Fruit fly (Drosophila melanogaster) whole organism, prepupa: ENCODE measurements around the gene CG15369.

Experiments used
- Blimp-1 ChIP-seq: fragments of 200-800 bp; sonication (Bioruptor generic); optimal IDR thresholded peaks from 3 replicates; lab custom pipeline; 2017; ENCODE audit warnings: missing biosample characterization, missing genetic modification characterization, mild to moderate bottlenecking, moderate library complexity, missing genetic modification reagents
- CG10631 ChIP-seq: fragments of 200-800 bp; sonication (Bioruptor generic); optimal IDR thresholded peaks from 2 replicates; lab custom pipeline; 2016; ENCODE audit warnings: missing biosample characterization, missing genetic modification characterization
- CG10669 ChIP-seq: fragments of 200-800 bp; sonication (Bioruptor generic); optimal IDR thresholded peaks from 3 replicates; lab custom pipeline; 2018; ENCODE audit warnings: missing biosample characterization, mild to moderate bottlenecking, missing genetic modification characterization, moderate library complexity
- CG11294 ChIP-seq: fragments of 200-800 bp; sonication (Bioruptor generic); IDR thresholded peaks from 2 replicates; pipeline ENCODE4 v1.3.6; 2022; ENCODE audit warnings: missing biosample characterization, missing genetic modification characterization
- CG11762 ChIP-seq: fragments of 200-800 bp; sonication (Bioruptor generic); optimal IDR thresholded peaks from 3 replicates; lab custom pipeline; 2016; ENCODE audit warnings: missing biosample characterization, missing genetic modification characterization; ENCODE audit not compliant: insufficient read depth
- CG15336 ChIP-seq: fragments of 200-800 bp; sonication (Bioruptor generic); IDR thresholded peaks from 2 replicates; pipeline ENCODE4 v1.3.6; 2022; ENCODE audit warnings: missing biosample characterization, missing genetic modification characterization
- CG1621 ChIP-seq: fragments of 200-800 bp; sonication (Bioruptor generic); optimal IDR thresholded peaks from 3 replicates; lab custom pipeline; 2018; ENCODE audit warnings: missing biosample characterization, mild to moderate bottlenecking, missing genetic modification characterization
- CG16779 ChIP-seq: fragments of 200-800 bp; sonication (Bioruptor generic); optimal IDR thresholded peaks from 3 replicates; lab custom pipeline; 2017; ENCODE audit warnings: missing biosample characterization, mild to moderate bottlenecking, missing genetic modification characterization
- CG3032 ChIP-seq: fragments of 200-800 bp; optimal IDR thresholded peaks from 2 replicates; lab custom pipeline; 2019; ENCODE audit warnings: missing biosample characterization, mild to moderate bottlenecking, missing genetic modification characterization, moderate library complexity
- CG31627 ChIP-seq: fragments of 200-800 bp; sonication (Bioruptor generic); optimal IDR thresholded peaks from 3 replicates; lab custom pipeline; 2016; ENCODE audit warnings: missing biosample characterization, missing genetic modification characterization
- CG32006 ChIP-seq: fragments of 200-800 bp; sonication (Bioruptor generic); optimal IDR thresholded peaks from 3 replicates; lab custom pipeline; 2017; ENCODE audit warnings: missing biosample characterization, mild to moderate bottlenecking, missing genetic modification characterization
- CG4318 ChIP-seq: fragments of 200-800 bp; sonication (Bioruptor generic); optimal IDR thresholded peaks from 3 replicates; lab custom pipeline; 2017; ENCODE audit warnings: missing biosample characterization, mild to moderate bottlenecking, missing genetic modification characterization
- CG6163 ChIP-seq: fragments of 200-800 bp; sonication (Bioruptor generic); IDR thresholded peaks from 3 replicates; pipeline ENCODE4 v1.3.6; 2022; ENCODE audit warnings: missing biosample characterization, missing genetic modification characterization
- CG6808 ChIP-seq: fragments of 200-800 bp; sonication (Bioruptor generic); optimal IDR thresholded peaks from 3 replicates; lab custom pipeline; 2017; ENCODE audit warnings: missing biosample characterization, missing genetic modification characterization, mild to moderate bottlenecking, moderate library complexity, missing genetic modification reagents
- CG6854 ChIP-seq: fragments of 200-800 bp; sonication (Bioruptor generic); optimal IDR thresholded peaks from 2 replicates; lab custom pipeline; 2017; ENCODE audit warnings: missing biosample characterization, mild to moderate bottlenecking, missing genetic modification characterization
- CG8319 ChIP-seq: fragments of 200-800 bp; sonication (Bioruptor generic); optimal IDR thresholded peaks from 3 replicates; lab custom pipeline; 2016; ENCODE audit warnings: missing biosample characterization, missing genetic modification characterization
- CG8632 ChIP-seq: fragments of 200-800 bp; sonication (Bioruptor generic); optimal IDR thresholded peaks from 3 replicates; lab custom pipeline; 2016; ENCODE audit warnings: missing biosample characterization, missing genetic modification characterization
- CG9139 ChIP-seq: fragments of 200-800 bp; sonication (Bioruptor generic); optimal IDR thresholded peaks from 3 replicates; lab custom pipeline; 2017; ENCODE audit warnings: missing biosample characterization, mild to moderate bottlenecking, missing genetic modification characterization
- Eip75B ChIP-seq: fragments of 200-800 bp; sonication (Bioruptor generic); optimal IDR thresholded peaks from 3 replicates; lab custom pipeline; 2016; ENCODE audit warnings: missing biosample characterization, missing genetic modification characterization
- Eip78C ChIP-seq: fragments of 200-800 bp; sonication (Bioruptor generic); peaks from one replicate; lab custom pipeline; 2016; ENCODE audit warnings: missing biosample characterization, missing genetic modification characterization
- Eip93F ChIP-seq: fragments of 200-800 bp; sonication (Bioruptor generic); optimal IDR thresholded peaks from 2 replicates; lab custom pipeline; 2016; ENCODE audit warnings: missing biosample characterization, mild to moderate bottlenecking, missing genetic modification characterization
- Ets21C ChIP-seq: fragments of 200-800 bp; sonication (Bioruptor generic); optimal IDR thresholded peaks from 3 replicates; lab custom pipeline; 2016; ENCODE audit warnings: missing biosample characterization, missing genetic modification characterization
- Gug ChIP-seq: fragments of 200-800 bp; sonication (Bioruptor generic); IDR thresholded peaks from 2 replicates; pipeline ENCODE4 v1.3.6; 2022; ENCODE audit warnings: missing biosample characterization, missing genetic modification characterization
- Hr38 ChIP-seq: sonication (Bioruptor generic); optimal IDR thresholded peaks from 2 replicates; lab custom pipeline; 2016; ENCODE audit warnings: missing biosample characterization, missing genetic modification characterization
- Hr39 ChIP-seq: fragments of 200-800 bp; sonication (Bioruptor generic); optimal IDR thresholded peaks from 2 replicates; lab custom pipeline; 2016; ENCODE audit warnings: missing biosample characterization, missing genetic modification characterization
- Hr4 ChIP-seq: fragments of 200-800 bp; sonication (Bioruptor generic); optimal IDR thresholded peaks from 3 replicates; lab custom pipeline; 2016; ENCODE audit warnings: missing biosample characterization, missing genetic modification characterization
- Met ChIP-seq: fragments of 200-800 bp; sonication (Bioruptor generic); optimal IDR thresholded peaks from 3 replicates; lab custom pipeline; 2016; ENCODE audit warnings: missing biosample characterization, missing genetic modification characterization
- OdsH ChIP-seq: fragments of 200-800 bp; sonication (Bioruptor generic); optimal IDR thresholded peaks from 3 replicates; lab custom pipeline; 2016; ENCODE audit warnings: missing biosample characterization, missing genetic modification characterization
- Smox ChIP-seq: fragments of 200-800 bp; sonication (Bioruptor generic); optimal IDR thresholded peaks from 3 replicates; lab custom pipeline; 2016; ENCODE audit warnings: missing biosample characterization, missing genetic modification characterization
- Sox102F ChIP-seq: fragments of 200-800 bp; sonication (Bioruptor generic); optimal IDR thresholded peaks from 2 replicates; lab custom pipeline; 2016; ENCODE audit warnings: missing biosample characterization, mild to moderate bottlenecking, missing genetic modification characterization
- Sox15 ChIP-seq: fragments of 200-800 bp; sonication (Bioruptor generic); optimal IDR thresholded peaks from 3 replicates; lab custom pipeline; 2016; ENCODE audit warnings: missing biosample characterization, missing genetic modification characterization
- achi ChIP-seq: fragments of 200-800 bp; sonication (Bioruptor generic); optimal IDR thresholded peaks from 3 replicates; lab custom pipeline; 2016; ENCODE audit warnings: missing biosample characterization, missing genetic modification characterization
- acj6 ChIP-seq: fragments of 200-800 bp; sonication (Bioruptor generic); optimal IDR thresholded peaks from 3 replicates; lab custom pipeline; 2016; ENCODE audit warnings: missing biosample characterization, missing genetic modification characterization
- cyc ChIP-seq: fragments of 200-800 bp; sonication (Bioruptor generic); optimal IDR thresholded peaks from 3 replicates; lab custom pipeline; 2016; ENCODE audit warnings: missing biosample characterization, missing genetic modification characterization
- dac ChIP-seq: fragments of 200-800 bp; sonication (Bioruptor generic); optimal IDR thresholded peaks from 2 replicates; lab custom pipeline; 2017; ENCODE audit warnings: missing biosample characterization, mild to moderate bottlenecking, missing genetic modification characterization
- dsx ChIP-seq: fragments of 200-800 bp; optimal IDR thresholded peaks from 3 replicates; lab custom pipeline; 2019; ENCODE audit warnings: missing biosample characterization, mild to moderate bottlenecking, missing genetic modification characterization, moderate library complexity; ENCODE audit not compliant: poor library complexity, severe bottlenecking
- eg ChIP-seq: fragments of 200-800 bp; sonication (Bioruptor generic); IDR thresholded peaks from 3 replicates; pipeline ENCODE4 v1.3.6; 2022; ENCODE audit warnings: missing biosample characterization, missing genetic modification characterization
- fd85E ChIP-seq: fragments of 200-800 bp; sonication (Bioruptor generic); optimal IDR thresholded peaks from 3 replicates; lab custom pipeline; 2016; ENCODE audit warnings: missing biosample characterization, missing genetic modification characterization
- lz ChIP-seq: fragments of 200-800 bp; sonication (Bioruptor generic); optimal IDR thresholded peaks from 3 replicates; lab custom pipeline; 2016; ENCODE audit warnings: missing biosample characterization, missing genetic modification characterization
- pdm3 ChIP-seq: fragments of 200-800 bp; sonication (Bioruptor generic); optimal IDR thresholded peaks from 3 replicates; lab custom pipeline; 2016; ENCODE audit warnings: missing biosample characterization, missing genetic modification characterization
- salr ChIP-seq, 2 experiments: fragments of 200-800 bp; sonication (Bioruptor generic); optimal IDR thresholded peaks; 3 replicates each; lab custom pipeline; 2016 to 2018; ENCODE audit warnings: missing biosample characterization in 2 of 2, missing genetic modification characterization in 2 of 2, mild to moderate bottlenecking in 1 of 2
- spab ChIP-seq: fragments of 200-800 bp; sonication (Bioruptor generic); optimal IDR thresholded peaks from 2 replicates; lab custom pipeline; 2017; ENCODE audit warnings: missing biosample characterization, mild to moderate bottlenecking, missing genetic modification characterization, missing genetic modification reagents
- ss ChIP-seq, 2 experiments: fragments of 200-800 bp; sonication (Bioruptor generic); optimal IDR thresholded peaks; 2 replicates in 1 of 2; 3 replicates in 1 of 2; lab custom pipeline; 2017 to 2018; ENCODE audit warnings: mild to moderate bottlenecking in 2 of 2, missing biosample characterization in 2 of 2, missing genetic modification characterization in 2 of 2, moderate library complexity in 1 of 2
- svp ChIP-seq: fragments of 200-800 bp; sonication (Bioruptor generic); peaks from one replicate; lab custom pipeline; 2016; ENCODE audit warnings: missing biosample characterization, missing genetic modification characterization
- topi ChIP-seq: fragments of 200-800 bp; sonication (Bioruptor generic); optimal IDR thresholded peaks from 3 replicates; lab custom pipeline; 2016; ENCODE audit warnings: missing biosample characterization, missing genetic modification characterization

CG15369 gene

dm6 chrX:9193604-9194003, 23.1 kb upstream of the CG15369 start, which contains the start of gene CG12106 (continued):
- TF ChIP-seq CG6808 (GFP tag; lab: Kevin White, UChicago), result no peak
- no peak for TF ChIP-seq Eip93F (GFP tag; lab: Kevin White, UChicago)
- TF ChIP-seq Ets21C (GFP tag; lab: Kevin White, UChicago), result peak; percentile 47
- TF ChIP-seq Hr39 (GFP tag; lab: Kevin White, UChicago), result peak; percentile 64
- TF ChIP-seq CG9139 (GFP tag; lab: Kevin White, UChicago), result no peak
- TF ChIP-seq acj6, result peak; percentile 47
- 0 out of 2 replicates have a peak, but pooled peaks have one; percentile 40 for TF ChIP-seq CG11294
- TF ChIP-seq CG3032 (tag; lab: Kevin White, UChicago), result peak; percentile 56
- peak; percentile 5 for TF ChIP-seq CG8319
- no peak for TF ChIP-seq ss (GFP tag; optimal IDR thresholded peaks at IDR 0.05; lab: Kevin White, UChicago)
- peak; percentile 53 for TF ChIP-seq CG10669 (GFP tag; lab: Kevin White, UChicago)
- TF ChIP-seq CG10631 (GFP tag; lab: Kevin White, UChicago), result peak; percentile 17
- TF ChIP-seq CG1621 (tag; lab: Kevin White, UChicago), result peak; percentile 31
- TF ChIP-seq CG31627 (GFP tag; lab: Kevin White, UChicago), result peak; percentile 65
- TF ChIP-seq OdsH, result peak; percentile 60
- peak; percentile 65 for TF ChIP-seq cyc
- peak; percentile 56 for TF ChIP-seq Gug (GFP tag; lab: Robert Waterston, UW)

- no peak for TF ChIP-seq CG16779 (tag; lab: Kevin White, UChicago)
- TF ChIP-seq fd85E (GFP tag; lab: Kevin White, UChicago), result no peak
- no peak for TF ChIP-seq CG6854 (GFP tag; lab: Kevin White, UChicago)
Observed at dm6 chrX:9195311-9195710, 21.4 kb upstream of the CG15369 start.

dm6 chrX:9196362-9196761, 20.3 kb upstream of the CG15369 start, which contains the start of gene CG12118:
CG12118 (minus strand) TSS chrX:9196414.
- TF ChIP-seq salr (GFP tag; optimal IDR thresholded peaks at IDR 0.05; lab: Kevin White, UChicago), result peak in 1 of 2 experiments; percentile 31
- peak; percentile 69 for TF ChIP-seq topi (GFP tag; lab: Kevin White, UChicago)
- TF ChIP-seq Hr38 (GFP tag; lab: Kevin White, UChicago), result no peak
- peak; percentile 69 for TF ChIP-seq CG8632
- no peak for TF ChIP-seq dsx (GFP tag; lab: Kevin White, UChicago)
- TF ChIP-seq CG11762 (GFP tag; lab: Kevin White, UChicago), result peak; percentile 5
- peak; percentile 65 for TF ChIP-seq Hr4 (GFP tag; lab: Kevin White, UChicago)
- TF ChIP-seq Eip93F (GFP tag; lab: Kevin White, UChicago), result peak; percentile 45
- no peak for TF ChIP-seq ss (GFP tag; optimal IDR thresholded peaks at IDR 0.05; lab: Kevin White, UChicago)
- TF ChIP-seq CG4318 (GFP tag; lab: Kevin White, UChicago), result no peak
- no peak for TF ChIP-seq Blimp-1
- TF ChIP-seq CG1621 (tag; lab: Kevin White, UChicago), result peak; percentile 18
- no peak; the same call in 1 of the 3 replicates for TF ChIP-seq eg (GFP tag; lab: Robert Waterston, UW)
- TF ChIP-seq CG8319, result peak; percentile 45
- peak; percentile 19 for TF ChIP-seq Sox15
- no peak for TF ChIP-seq CG6854 (GFP tag; lab: Kevin White, UChicago)
- TF ChIP-seq spab, result no peak
- no peak for TF ChIP-seq dac (GFP tag; lab: Kevin White, UChicago)
- peak; percentile 62 for TF ChIP-seq cyc
- peak; percentile 44 for TF ChIP-seq Hr39 (GFP tag; lab: Kevin White, UChicago)
- TF ChIP-seq CG11294, result peak; percentile 58; the same call in 1 of the 2 replicates
- TF ChIP-seq Met (GFP tag; lab: Kevin White, UChicago), result peak; percentile 74
- TF ChIP-seq lz, result peak; percentile 71
- peak; percentile 74 for TF ChIP-seq Sox102F (GFP tag; lab: Kevin White, UChicago)
- peak; percentile 75 for TF ChIP-seq Gug (GFP tag; lab: Robert Waterston, UW)
- TF ChIP-seq CG3032 (tag; lab: Kevin White, UChicago), result peak; percentile 61
- TF ChIP-seq CG10631 (GFP tag; lab: Kevin White, UChicago), result peak; percentile 83
- TF ChIP-seq acj6, result peak; percentile 77
- no peak for TF ChIP-seq CG9139 (GFP tag; lab: Kevin White, UChicago)
- TF ChIP-seq CG32006, result peak; percentile 62
- peak; percentile 75 for TF ChIP-seq achi (GFP tag; lab: Kevin White, UChicago)
- peak; percentile 53 for TF ChIP-seq Ets21C (GFP tag; lab: Kevin White, UChicago)
- TF ChIP-seq CG10669 (GFP tag; lab: Kevin White, UChicago), result peak; percentile 47
- peak; percentile 79 for TF ChIP-seq pdm3 (GFP tag; lab: Kevin White, UChicago)
- peak; percentile 74 for TF ChIP-seq OdsH
- no peak; the same call in 1 of the 3 replicates for TF ChIP-seq CG6163 (GFP tag; lab: Robert Waterston, UW)
- TF ChIP-seq Eip75B (GFP tag; lab: Kevin White, UChicago), result peak; percentile 53
- TF ChIP-seq Smox, result peak; percentile 70
- TF ChIP-seq svp (GFP tag; lab: Kevin White, UChicago), result no peak
- peak; percentile 87 for TF ChIP-seq Eip78C (GFP tag; lab: Kevin White, UChicago)
- TF ChIP-seq CG15336 (GFP tag; lab: Robert Waterston, UW), result peak; percentile 72
